Worm (Caenorhabditis elegans) whole organism, L4 larva: ENCODE measurements around the gene F54E2.9.

Experiments
- ZK546.5 ChIP-seq, 2 experiments: sonication (generic microtip); optimal IDR thresholded peaks; 2 replicates each; lab custom pipeline; 2017; ENCODE audit warnings: missing biosample characterization in 2 of 2, missing genetic modification characterization in 2 of 2
- ceh-62 ChIP-seq: sonication (generic microtip); optimal IDR thresholded peaks from 2 replicates; lab custom pipeline; 2017; ENCODE audit warnings: missing biosample characterization, missing genetic modification characterization
- dve-1 ChIP-seq: sonication (generic microtip); optimal IDR thresholded peaks from 2 replicates; lab custom pipeline; 2017; ENCODE audit warnings: antibody characterized with exemption, mild to moderate bottlenecking, missing genetic modification characterization, missing compliant biosample characterization; ENCODE audit not compliant: insufficient read depth
- lin-39 ChIP-seq: fragments of 150-350 bp; optimal IDR thresholded peaks from 2 replicates; lab custom pipeline; 2014; ENCODE audit warnings: missing biosample characterization, missing genetic modification reagents, missing genetic modification characterization
- nhr-11 ChIP-seq: fragments of 150-350 bp; optimal IDR thresholded peaks from 2 replicates; lab custom pipeline; 2014; ENCODE audit warnings: missing biosample characterization, missing genetic modification characterization
- nhr-76 ChIP-seq: fragments of 150-350 bp; optimal IDR thresholded peaks from 2 replicates; lab custom pipeline; 2014; ENCODE audit warnings: missing biosample characterization, missing genetic modification characterization
- nhr-77 ChIP-seq: fragments of 150-350 bp; optimal IDR thresholded peaks from 2 replicates; lab custom pipeline; 2014; ENCODE audit warnings: missing biosample characterization, missing genetic modification characterization
- zag-1 ChIP-seq: fragments of 150-350 bp; optimal IDR thresholded peaks from 2 replicates; lab custom pipeline; 2014; ENCODE audit warnings: missing biosample characterization, missing genetic modification characterization

ce11 chrV:2849071-2849470, 35.3 kb upstream of the F54E2.9 start, which contains the start of gene ugt-53:
- TF ChIP-seq ZK546.5 (tag; optimal IDR thresholded peaks at IDR 0.05; lab: Kevin White, UChicago) = no peak
- no peak for TF ChIP-seq dve-1 (tag; lab: Kevin White, UChicago)
- no peak for TF ChIP-seq nhr-76 (tag; lab: Kevin White, UChicago)
- TF ChIP-seq nhr-11 (tag; lab: Kevin White, UChicago) = no peak
- TF ChIP-seq zag-1 (tag; lab: Kevin White, UChicago) = no peak
- no peak for TF ChIP-seq lin-39 (tag; lab: Kevin White, UChicago)
- TF ChIP-seq ceh-62 = no peak
- no peak for TF ChIP-seq nhr-77 (tag; lab: Kevin White, UChicago)
